Worm (Caenorhabditis elegans) whole organism, L3 larva: Measurements from ENCODE around the gene exos-4.1.

Source experiments
- fkh-2 ChIP-seq: fragments of 150-350 bp; optimal IDR thresholded peaks from 2 replicates; lab custom pipeline; 2014; ENCODE audit warnings: missing biosample characterization, missing genetic modification reagents, missing genetic modification characterization

Gene exos-4.1

DNA sequence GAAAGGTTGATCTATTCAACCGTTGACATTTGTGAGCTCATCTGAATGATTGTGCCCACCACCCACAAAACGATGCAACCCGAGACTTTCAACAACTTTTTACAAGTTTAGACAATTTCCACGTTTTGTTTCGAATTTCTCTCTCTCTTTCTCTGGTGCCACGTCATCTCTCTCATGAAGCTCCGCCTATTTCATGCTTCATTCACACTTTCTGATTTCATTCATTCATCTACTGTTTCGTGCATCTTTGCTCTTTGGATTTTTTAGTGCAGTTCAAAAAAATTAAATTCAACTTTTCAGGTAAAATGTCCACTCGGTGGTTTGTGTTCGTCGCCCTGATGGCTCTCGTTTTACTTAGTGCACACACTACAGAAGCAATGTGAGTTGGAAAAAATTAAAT lies 50.5 kb downstream of the exos-4.1 start, which contains the start of gene nlp-79:
Gene nlp-79, plus strand, starts transcription at position 301 of the 400 bp plus-strand sequence.
- no peak for TF ChIP-seq fkh-2
